Fruit fly (Drosophila melanogaster) whole organism, pupa: ENCODE data around the gene caz.

Experiments used
- CG12605 ChIP-seq: fragments of 200-800 bp; sonication (Bioruptor generic); IDR thresholded peaks from 2 replicates; pipeline ENCODE4 v1.3.6; 2022; ENCODE audit warnings: missing biosample characterization, missing genetic modification characterization
- CG15710 ChIP-seq: fragments of 200-800 bp; sonication (Bioruptor generic); optimal IDR thresholded peaks from 2 replicates; lab custom pipeline; 2018; ENCODE audit warnings: missing biosample characterization, mild to moderate bottlenecking, missing genetic modification characterization, moderate library complexity
- CG32121 ChIP-seq: fragments of 200-800 bp; sonication (Bioruptor generic); IDR thresholded peaks from 2 replicates; pipeline ENCODE4 v1.3.6; 2022; ENCODE audit warnings: missing biosample characterization, missing genetic modification characterization
- CG8301 ChIP-seq: fragments of 200-800 bp; sonication (Bioruptor generic); optimal IDR thresholded peaks from 2 replicates; lab custom pipeline; 2018; ENCODE audit warnings: missing biosample characterization, mild to moderate bottlenecking, missing genetic modification characterization
- Pif1A ChIP-seq: fragments of 200-800 bp; sonication (Bioruptor generic); optimal IDR thresholded peaks from 3 replicates; lab custom pipeline; 2016; ENCODE audit warnings: missing biosample characterization, missing genetic modification characterization
- fd96Ca ChIP-seq: fragments of 200-800 bp; sonication (Bioruptor generic); IDR thresholded peaks from 3 replicates; pipeline ENCODE4 v1.3.6; 2022; ENCODE audit warnings: missing biosample characterization, missing genetic modification characterization
- gl ChIP-seq: fragments of 200-800 bp; sonication (Bioruptor generic); optimal IDR thresholded peaks from 2 replicates; lab custom pipeline; 2018; ENCODE audit warnings: missing biosample characterization, mild to moderate bottlenecking, missing genetic modification characterization

dm6 chrX:16266437-16266836 lies 22.2 kb upstream of the caz start, which contains the start of gene CG12507:
- TF ChIP-seq CG15710 (tag; lab: Kevin White, UChicago) (no peak), CG8301 (no peak), CG12605 (GFP tag; lab: Robert Waterston, UW) (no peak), CG32121 (GFP tag; lab: Robert Waterston, UW) (no peak), Pif1A (GFP tag; lab: Kevin White, UChicago) (no peak), gl (tag; lab: Kevin White, UChicago) (no peak), fd96Ca (no peak)
